Fruit fly (Drosophila melanogaster): ENCODE results near the gene CG32199.

CG32199 gene

dm6 chr3L:18625786-18626185 lies 14.1 kb downstream of the CG32199 start, which contains the start of gene MYPT-75D (continued):
- TF ChIP-seq Dad (GFP tag; optimal IDR thresholded peaks at IDR 0.05), result peak; percentile 45
- peak; percentile 41 for TF ChIP-seq gfzf (GFP tag; optimal IDR thresholded peaks at IDR 0.05)
- peak; percentile 47 for TF ChIP-seq grn (GFP tag; optimal IDR thresholded peaks at IDR 0.05)
- TF ChIP-seq repo (GFP tag; optimal IDR thresholded peaks at IDR 0.05), result peak; percentile 10
- no peak for TF ChIP-seq CG16815 (GFP tag; optimal IDR thresholded peaks at IDR 0.05)
- TF ChIP-seq wek (GFP tag; optimal IDR thresholded peaks at IDR 0.05), result peak; percentile 13
- no peak for TF ChIP-seq ara (GFP tag; IDR thresholded peaks at IDR 0.05)
- TF ChIP-seq Hmx (GFP tag; optimal IDR thresholded peaks at IDR 0.05), result no peak
- TF ChIP-seq CG33557 (GFP tag; optimal IDR thresholded peaks at IDR 0.05), result peak; percentile 24
- TF ChIP-seq Sry-β (GFP tag; optimal IDR thresholded peaks at IDR 0.05), result no peak
- TF ChIP-seq CG2199 (GFP tag; IDR thresholded peaks at IDR 0.05), result peak; percentile 88; the same call in 2 of the 3 replicates
- TF ChIP-seq CG8281 (tag; optimal IDR thresholded peaks at IDR 0.05), result no peak
- peak; percentile 26 for TF ChIP-seq ac (GFP tag; optimal IDR thresholded peaks at IDR 0.05)
- TF ChIP-seq hkb (optimal IDR thresholded peaks at IDR 0.05), result no peak
- TF ChIP-seq hkb (GFP tag; IDR thresholded peaks at IDR 0.05), result peak; percentile 11; the same call in 1 of the 2 replicates
- TF ChIP-seq tx (GFP tag; optimal IDR thresholded peaks at IDR 0.05), result no peak
- no peak for TF ChIP-seq ash1 (GFP tag; optimal IDR thresholded peaks at IDR 0.05)
- peak; percentile 1 for TF ChIP-seq gcm2 (GFP tag; optimal IDR thresholded peaks at IDR 0.05)
- TF ChIP-seq hbn (GFP tag; IDR thresholded peaks at IDR 0.05; ENCODE audit: partially characterized antibody), result peak; percentile 93
- TF ChIP-seq yki (optimal IDR thresholded peaks at IDR 0.05), result no peak
- peak; percentile 49 for TF ChIP-seq CG13624 (GFP tag; optimal IDR thresholded peaks at IDR 0.05)
- peak; percentile 57 for TF ChIP-seq dm (GFP tag; optimal IDR thresholded peaks at IDR 0.05)
- no peak for TF ChIP-seq croc (GFP tag; conservative IDR thresholded peaks at IDR 0.05)
- no peak for TF ChIP-seq Asciz (GFP tag; optimal IDR thresholded peaks at IDR 0.05)
- TF ChIP-seq Pdp1 (GFP tag; optimal IDR thresholded peaks at IDR 0.05), result peak in 1 of 2 experiments; percentile 56
- no peak for TF ChIP-seq ind (GFP tag; optimal IDR thresholded peaks at IDR 0.05)
- TF ChIP-seq CG3726 (GFP tag; IDR thresholded peaks at IDR 0.05), result no peak
- peak in 1 of 2 experiments; percentile 42 for TF ChIP-seq insv (GFP tag; optimal IDR thresholded peaks at IDR 0.05)
- TF ChIP-seq dpn (GFP tag; optimal IDR thresholded peaks at IDR 0.05), result peak in 1 of 2 experiments; percentile 27
- no peak for TF ChIP-seq z (GFP tag; IDR thresholded peaks at IDR 0.05)
- TF ChIP-seq CG5953 (GFP tag; IDR thresholded peaks at IDR 0.05), result no peak
- TF ChIP-seq CG34376 (GFP tag; optimal IDR thresholded peaks at IDR 0.05), result peak; percentile 60
- peak; percentile 64 for TF ChIP-seq her (GFP tag; optimal IDR thresholded peaks at IDR 0.05)
- TF ChIP-seq CG7987 (GFP tag; optimal IDR thresholded peaks at IDR 0.05), result peak; percentile 32
- TF ChIP-seq lbe (GFP tag; optimal IDR thresholded peaks at IDR 0.05), result peak; percentile 14
- TF ChIP-seq CG12942 (GFP tag; optimal IDR thresholded peaks at IDR 0.05), result no peak
- no peak for TF ChIP-seq fru (optimal IDR thresholded peaks at IDR 0.05)
- no peak for TF ChIP-seq CG3847 (GFP tag; IDR thresholded peaks at IDR 0.05)
- TF ChIP-seq CHES-1-like (GFP tag; optimal IDR thresholded peaks at IDR 0.05), result peak; percentile 62
- peak; percentile 30 for TF ChIP-seq luna (GFP tag; optimal IDR thresholded peaks at IDR 0.05)
- TF ChIP-seq h (optimal IDR thresholded peaks at IDR 0.05), result no peak
- TF ChIP-seq row (GFP tag; IDR thresholded peaks at IDR 0.05), result 0 out of 3 replicates have a peak, but pooled peaks have one; percentile 33
- peak in 1 of 2 experiments; percentile 9 for TF ChIP-seq tll (GFP tag; optimal IDR thresholded peaks at IDR 0.05)
- no peak for TF ChIP-seq BtbVII (GFP tag; optimal IDR thresholded peaks at IDR 0.05)
- no peak for TF ChIP-seq CG13123 (GFP tag; optimal IDR thresholded peaks at IDR 0.05)
- TF ChIP-seq CG30020 (tag; optimal IDR thresholded peaks at IDR 0.05), result peak; percentile 29
- peak; percentile 43; the same call in 1 of the 2 replicates for TF ChIP-seq HLH3B (GFP tag; IDR thresholded peaks at IDR 0.05)
- no peak for TF ChIP-seq en (GFP tag; optimal IDR thresholded peaks at IDR 0.05)
- no peak for TF ChIP-seq CG8478 (optimal IDR thresholded peaks at IDR 0.05)
- TF ChIP-seq sr (GFP tag; IDR thresholded peaks at IDR 0.05), result peak; percentile 54; the same call in 1 of the 3 replicates
- no peak for TF ChIP-seq gem (tag; optimal IDR thresholded peaks at IDR 0.05)
- peak; percentile 40 for TF ChIP-seq CG3163 (GFP tag; optimal IDR thresholded peaks at IDR 0.05)
- TF ChIP-seq pb (GFP tag; optimal IDR thresholded peaks at IDR 0.05), result no peak

All from whole organism, embryonic.